Fruit fly (Drosophila melanogaster): ENCODE results near the gene Naa30B.

Gene Naa30B

dm6 chr3L:1464465-1464864, 7.4 kb downstream of the Naa30B start (continued):
- peak; percentile 40 for TF ChIP-seq CG12391 (tag; optimal IDR thresholded peaks at IDR 0.05)
- peak; percentile 36 for TF ChIP-seq Vsx1 (GFP tag; optimal IDR thresholded peaks at IDR 0.05)
- TF ChIP-seq ash1 (GFP tag; optimal IDR thresholded peaks at IDR 0.05): no peak
- TF ChIP-seq zf30C (GFP tag; optimal IDR thresholded peaks at IDR 0.05): peak; percentile 78
- TF ChIP-seq CG17385 (GFP tag; optimal IDR thresholded peaks at IDR 0.05): peak; percentile 27
- TF ChIP-seq bsh (GFP tag; optimal IDR thresholded peaks at IDR 0.05): peak in 1 of 2 experiments; percentile 50
- TF ChIP-seq CG12155 (GFP tag; optimal IDR thresholded peaks at IDR 0.05): peak; percentile 0
- peak; percentile 8 for TF ChIP-seq CG18476 (GFP tag; optimal IDR thresholded peaks at IDR 0.05)
- TF ChIP-seq Abd-B (GFP tag; optimal IDR thresholded peaks at IDR 0.05): peak; percentile 36
- no peak for TF ChIP-seq D (optimal IDR thresholded peaks at IDR 0.05)
- peak; percentile 34 for TF ChIP-seq D (GFP tag; optimal IDR thresholded peaks at IDR 0.05)
- peak; percentile 13 for TF ChIP-seq Sox100B (GFP tag; optimal IDR thresholded peaks at IDR 0.05)
- no peak for TF ChIP-seq scrt (GFP tag; optimal IDR thresholded peaks at IDR 0.05)
- TF ChIP-seq Sin3A (optimal IDR thresholded peaks at IDR 0.05): no peak
- peak; percentile 38 for TF ChIP-seq unpg (GFP tag; optimal IDR thresholded peaks at IDR 0.05)
- TF ChIP-seq grau (tag; optimal IDR thresholded peaks at IDR 0.05): peak; percentile 4
- peak; percentile 10 for TF ChIP-seq gcm (GFP tag; optimal IDR thresholded peaks at IDR 0.05)
- TF ChIP-seq CG30431 (GFP tag; optimal IDR thresholded peaks at IDR 0.05): peak; percentile 37
- TF ChIP-seq sens (GFP tag): peak; percentile 86
- TF ChIP-seq CG13287 (GFP tag; IDR thresholded peaks at IDR 0.05; ENCODE audit: partially characterized antibody): no peak
- TF ChIP-seq H15 (GFP tag; IDR thresholded peaks at IDR 0.05): 0 out of 3 replicates have a peak, but pooled peaks have one; percentile 40
- TF ChIP-seq gce (GFP tag; IDR thresholded peaks at IDR 0.05): 0 out of 3 replicates have a peak, but pooled peaks have one; percentile 8
- TF ChIP-seq CG13775 (GFP tag; optimal IDR thresholded peaks at IDR 0.05): peak; percentile 26
- peak; percentile 59; the same call in 2 of the 3 replicates for TF ChIP-seq ci (GFP tag; IDR thresholded peaks at IDR 0.05)
- peak; percentile 9 for TF ChIP-seq CG9437 (GFP tag; optimal IDR thresholded peaks at IDR 0.05)
- TF ChIP-seq CG14667 (GFP tag; IDR thresholded peaks at IDR 0.05): no peak
- peak; percentile 42 for TF ChIP-seq dmrt11E (tag; optimal IDR thresholded peaks at IDR 0.05)
- peak; percentile 49; the same call in 1 of the 3 replicates for TF ChIP-seq zfh1 (GFP tag; IDR thresholded peaks at IDR 0.05)
- peak; percentile 41 for TF ChIP-seq CG7839 (tag; optimal IDR thresholded peaks at IDR 0.05)
- peak; percentile 6 to 51 for TF ChIP-seq Hr51 (GFP tag; optimal IDR thresholded peaks at IDR 0.05)
- TF ChIP-seq CG14014 (GFP tag; IDR thresholded peaks at IDR 0.05): no peak
- TF ChIP-seq lola (GFP tag; optimal IDR thresholded peaks at IDR 0.05): peak in 1 of 3 experiments; percentile 43
- peak; percentile 40; the same call in 1 of the 2 replicates for TF ChIP-seq chm (GFP tag; IDR thresholded peaks at IDR 0.05)
- peak; percentile 29; the same call in 1 of the 2 replicates for TF ChIP-seq CkIIα-i1 (GFP tag; IDR thresholded peaks at IDR 0.05)
- peak; percentile 33; the same call in 1 of the 2 replicates for TF ChIP-seq sens-2 (GFP tag; IDR thresholded peaks at IDR 0.05)
- TF ChIP-seq Hr3 (GFP tag; optimal IDR thresholded peaks at IDR 0.05): peak; percentile 41
- peak; percentile 41 for TF ChIP-seq tio (GFP tag; optimal IDR thresholded peaks at IDR 0.05)
- peak; percentile 40 for TF ChIP-seq dmrt99B (tag; optimal IDR thresholded peaks at IDR 0.05)
- TF ChIP-seq eyg (GFP tag; optimal IDR thresholded peaks at IDR 0.05): no peak

- TF ChIP-seq CG32532 (GFP tag; IDR thresholded peaks at IDR 0.05): peak; percentile 29; the same call in 1 of the 2 replicates
- no peak for TF ChIP-seq fd3F (GFP tag; optimal IDR thresholded peaks at IDR 0.05)
- peak; percentile 46 for TF ChIP-seq CG8089 (GFP tag; optimal IDR thresholded peaks at IDR 0.05)
- no peak for TF ChIP-seq CG13894 (tag; optimal IDR thresholded peaks at IDR 0.05)
- peak in 1 of 2 experiments; percentile 42 for TF ChIP-seq Hr51 (GFP tag; optimal IDR thresholded peaks at IDR 0.05)
- peak; percentile 46; the same call in 1 of the 2 replicates for TF ChIP-seq amos (GFP tag; IDR thresholded peaks at IDR 0.05; ENCODE audit: partially characterized antibody)
- TF ChIP-seq CG34422 (GFP tag; IDR thresholded peaks at IDR 0.05): peak; percentile 57; the same call in 1 of the 3 replicates
- no peak for TF ChIP-seq CG9609 (GFP tag; optimal IDR thresholded peaks at IDR 0.05)
- peak; percentile 19 for TF ChIP-seq pros (GFP tag; optimal IDR thresholded peaks at IDR 0.05)
- TF ChIP-seq Atf6 (GFP tag; IDR thresholded peaks at IDR 0.05): peak; percentile 52
- TF ChIP-seq CG11398 (GFP tag; optimal IDR thresholded peaks at IDR 0.05): peak; percentile 12
- peak; percentile 54 for TF ChIP-seq CG2712 (tag; optimal IDR thresholded peaks at IDR 0.05)
- peak; percentile 0 for TF ChIP-seq tap (tag; optimal IDR thresholded peaks at IDR 0.05)
- TF ChIP-seq CG13287 (GFP tag; IDR thresholded peaks at IDR 0.05; ENCODE audit: partially characterized antibody): peak; percentile 45; the same call in 1 of the 2 replicates
These were observed 8.3 kb downstream of the Naa30B start, which contains the start of gene rho for dm6 chr3L:1463547-1463946. TSS of gene rho (plus strand) at chr3L:1463811.

Data from whole organism, embryonic.